Worm (Caenorhabditis elegans) whole organism, L1 larva: ENCODE data around the gene F56D5.3.

Experiments
- C04F5.9 ChIP-seq: sonication (generic microtip); optimal IDR thresholded peaks from 2 replicates; lab custom pipeline; 2016; ENCODE audit warnings: missing genetic modification characterization, missing compliant biosample characterization
- C34B4.2 ChIP-seq: sonication (generic microtip); optimal IDR thresholded peaks from 2 replicates; lab custom pipeline; 2017; ENCODE audit warnings: mild to moderate bottlenecking, missing genetic modification characterization, missing compliant biosample characterization
- Y116A8C.19 ChIP-seq: sonication (generic microtip); optimal IDR thresholded peaks from 2 replicates; lab custom pipeline; 2016; ENCODE audit warnings: missing compliant biosample characterization, missing genetic modification characterization, borderline replicate concordance
- aha-1 ChIP-seq: fragments of 150-350 bp; optimal IDR thresholded peaks from 2 replicates; lab custom pipeline; 2014; ENCODE audit warnings: missing biosample characterization, missing genetic modification characterization
- blmp-1 ChIP-seq: fragments of 150-350 bp; optimal IDR thresholded peaks from 2 replicates; lab custom pipeline; 2014; ENCODE audit warnings: missing biosample characterization, missing genetic modification characterization
- ceh-82 ChIP-seq, 3 experiments: fragments of 150-350 bp in 1 of 3; sonication (generic microtip) in 2 of 3; optimal IDR thresholded peaks; 2 replicates each; lab custom pipeline; 2014 to 2017; ENCODE audit warnings: missing biosample characterization in 3 of 3, missing genetic modification characterization in 3 of 3
- ces-1 ChIP-seq: fragments of 150-350 bp; optimal IDR thresholded peaks from 2 replicates; lab custom pipeline; 2014; ENCODE audit warnings: missing biosample characterization, missing genetic modification reagents, missing genetic modification characterization
- dsc-1 ChIP-seq: sonication (generic microtip); optimal IDR thresholded peaks from 2 replicates; lab custom pipeline; 2016; ENCODE audit warnings: mild to moderate bottlenecking, missing genetic modification characterization, missing compliant biosample characterization
- egl-27 ChIP-seq, 2 experiments: fragments of 150-350 bp in 1 of 2; sonication (generic microtip); optimal IDR thresholded peaks; 3 replicates each; lab custom pipeline; 2017 to 2018; ENCODE audit warnings: missing biosample characterization in 2 of 2, missing genetic modification characterization in 2 of 2, missing genetic modification reagents in 2 of 2
- elt-2 ChIP-seq: sonication (generic microtip); optimal IDR thresholded peaks from 2 replicates; lab custom pipeline; 2016; ENCODE audit warnings: missing genetic modification characterization, mild to moderate bottlenecking, inconsistent platforms, missing compliant biosample characterization, missing genetic modification reagents
- elt-3 ChIP-seq, 6 experiments: fragments of 150-350 bp in 1 of 6; sonication (generic microtip); optimal IDR thresholded peaks; 2 replicates each; lab custom pipeline; 2017 to 2018; ENCODE audit warnings: missing biosample characterization in 6 of 6, missing genetic modification characterization in 6 of 6, inconsistent platforms in 1 of 6
- ets-5 ChIP-seq: fragments of 200-800 bp; sonication (Bioruptor generic); IDR thresholded peaks from 2 replicates; pipeline ENCODE4 v1.3.6; 2022; ENCODE audit warnings: missing genetic modification characterization, missing compliant biosample characterization
- fkh-4 ChIP-seq: sonication (generic microtip); optimal IDR thresholded peaks from 2 replicates; lab custom pipeline; 2016; ENCODE audit warnings: missing compliant biosample characterization, missing genetic modification characterization, borderline replicate concordance
- fkh-8 ChIP-seq: sonication (generic microtip); optimal IDR thresholded peaks from 2 replicates; lab custom pipeline; 2016; ENCODE audit warnings: mild to moderate bottlenecking, missing genetic modification characterization, missing compliant biosample characterization
- fos-1 ChIP-seq: fragments of 150-350 bp; optimal IDR thresholded peaks from 2 replicates; lab custom pipeline; 2014; ENCODE audit warnings: missing biosample characterization, missing genetic modification characterization
- hlh-17 ChIP-seq: fragments of 200-800 bp; sonication (Bioruptor generic); optimal IDR thresholded peaks from 2 replicates; lab custom pipeline; 2018; ENCODE audit warnings: missing genetic modification characterization, mild to moderate bottlenecking, missing compliant biosample characterization, moderate library complexity, borderline replicate concordance
- hpl-2 ChIP-seq: fragments of 150-350 bp; optimal IDR thresholded peaks from 2 replicates; lab custom pipeline; 2014; ENCODE audit warnings: missing biosample characterization, missing genetic modification reagents, missing genetic modification characterization
- irx-1 ChIP-seq: sonication (generic microtip); optimal IDR thresholded peaks from 2 replicates; lab custom pipeline; 2016; ENCODE audit warnings: missing genetic modification characterization, missing compliant biosample characterization
- isw-1 ChIP-seq: fragments of 200-800 bp; sonication (Bioruptor generic); IDR thresholded peaks from 2 replicates; pipeline ENCODE4 v1.3.6; 2022; ENCODE audit warnings: missing genetic modification characterization, missing compliant biosample characterization
- lin-14 ChIP-seq: fragments of 200-800 bp; sonication (Bioruptor generic); optimal IDR thresholded peaks from 2 replicates; lab custom pipeline; 2018; ENCODE audit warnings: mild to moderate bottlenecking, missing genetic modification characterization, moderate library complexity, missing compliant biosample characterization
- lin-15B ChIP-seq: fragments of 150-350 bp; sonication (generic microtip); optimal IDR thresholded peaks from 3 replicates; lab custom pipeline; 2014; ENCODE audit warnings: missing biosample characterization, missing genetic modification characterization
- lin-35 ChIP-seq, 2 experiments: fragments of 150-350 bp; optimal IDR thresholded peaks; 2 replicates each; lab custom pipeline; 2014; ENCODE audit warnings: missing biosample characterization in 2 of 2, missing genetic modification characterization in 2 of 2, missing genetic modification reagents in 2 of 2
- lin-39 ChIP-seq: fragments of 150-350 bp; optimal IDR thresholded peaks from 2 replicates; lab custom pipeline; 2014; ENCODE audit warnings: missing biosample characterization, missing genetic modification reagents, missing genetic modification characterization
- lsy-2 ChIP-seq, 2 experiments: fragments of 150-350 bp; optimal IDR thresholded peaks; 2 replicates each; lab custom pipeline; 2014; ENCODE audit warnings: missing biosample characterization in 2 of 2, missing genetic modification characterization in 2 of 2
- mab-9 ChIP-seq: fragments of 200-800 bp; sonication (Bioruptor generic); IDR thresholded peaks from 2 replicates; pipeline ENCODE4 v1.3.6; 2022; ENCODE audit warnings: missing genetic modification reagents, missing genetic modification characterization, missing compliant biosample characterization
- mdl-1 ChIP-seq, 2 experiments: fragments of 150-350 bp; optimal IDR thresholded peaks; 2 replicates each; lab custom pipeline; 2014 to 2017; ENCODE audit warnings: missing biosample characterization in 2 of 2, missing genetic modification characterization in 2 of 2, inconsistent platforms in 1 of 2
- mef-2 ChIP-seq: fragments of 150-350 bp; optimal IDR thresholded peaks from 2 replicates; lab custom pipeline; 2014; ENCODE audit warnings: missing biosample characterization, missing genetic modification characterization
- mep-1 ChIP-seq: fragments of 150-350 bp; optimal IDR thresholded peaks from 2 replicates; lab custom pipeline; 2014; ENCODE audit warnings: missing biosample characterization, missing genetic modification characterization
- nhr-12 ChIP-seq: sonication (generic microtip); optimal IDR thresholded peaks from 2 replicates; lab custom pipeline; 2017; ENCODE audit warnings: missing biosample characterization, missing genetic modification characterization
- nhr-19 ChIP-seq: fragments of 200-800 bp; sonication (Bioruptor generic); conservative IDR thresholded peaks from 2 replicates; pipeline ENCODE4 v1.3.6; 2022; ENCODE audit warnings: missing genetic modification characterization, missing compliant biosample characterization
- nhr-28 ChIP-seq: fragments of 150-350 bp; optimal IDR thresholded peaks from 2 replicates; lab custom pipeline; 2014; ENCODE audit warnings: missing biosample characterization, missing genetic modification characterization
- nhr-71 ChIP-seq: sonication (generic microtip); optimal IDR thresholded peaks from 2 replicates; lab custom pipeline; 2016; ENCODE audit warnings: mild to moderate bottlenecking, missing genetic modification characterization, moderate library complexity, missing compliant biosample characterization
- nhr-77 ChIP-seq: fragments of 150-350 bp; optimal IDR thresholded peaks from 2 replicates; lab custom pipeline; 2014; ENCODE audit warnings: missing biosample characterization, missing genetic modification characterization
- nhr-84 ChIP-seq: sonication (generic microtip); optimal IDR thresholded peaks from 2 replicates; lab custom pipeline; 2017; ENCODE audit warnings: missing biosample characterization, missing genetic modification characterization
- pag-3 ChIP-seq: sonication (generic microtip); optimal IDR thresholded peaks from 2 replicates; lab custom pipeline; 2017; ENCODE audit warnings: missing genetic modification characterization, mild to moderate bottlenecking, missing compliant biosample characterization, antibody characterized with exemption, borderline replicate concordance; ENCODE audit not compliant: insufficient read depth
- pax-3 ChIP-seq: fragments of 200-800 bp; sonication (Bioruptor generic); optimal IDR thresholded peaks from 2 replicates; lab custom pipeline; 2018; ENCODE audit warnings: mild to moderate bottlenecking, missing genetic modification characterization, moderate library complexity, missing compliant biosample characterization
- pqm-1 ChIP-seq: sonication (generic microtip); optimal IDR thresholded peaks from 3 replicates; lab custom pipeline; 2017; ENCODE audit warnings: missing biosample characterization, missing genetic modification characterization
- rnt-1 ChIP-seq: sonication (generic microtip); optimal IDR thresholded peaks from 2 replicates; lab custom pipeline; 2016; ENCODE audit warnings: mild to moderate bottlenecking, missing genetic modification characterization, moderate library complexity, missing compliant biosample characterization
- snpc-4 ChIP-seq: fragments of 150-350 bp; optimal IDR thresholded peaks from 2 replicates; lab custom pipeline; 2014; ENCODE audit warnings: missing biosample characterization, missing genetic modification characterization
- snu-23 ChIP-seq: sonication (generic microtip); optimal IDR thresholded peaks from 2 replicates; lab custom pipeline; 2016; ENCODE audit warnings: missing genetic modification characterization, missing compliant biosample characterization
- sox-4 ChIP-seq: sonication (generic microtip); optimal IDR thresholded peaks from 2 replicates; lab custom pipeline; 2016; ENCODE audit warnings: missing genetic modification characterization, missing compliant biosample characterization
- swsn-7 ChIP-seq: sonication (generic microtip); optimal IDR thresholded peaks from 2 replicates; lab custom pipeline; 2016; ENCODE audit warnings: missing genetic modification characterization, missing compliant biosample characterization
- tbx-2 ChIP-seq: sonication (generic microtip); optimal IDR thresholded peaks from 2 replicates; lab custom pipeline; 2016; ENCODE audit warnings: missing genetic modification characterization, missing compliant biosample characterization
- unc-130 ChIP-seq: fragments of 150-350 bp; optimal IDR thresholded peaks from 2 replicates; lab custom pipeline; 2017; ENCODE audit warnings: missing biosample characterization, missing genetic modification characterization, inconsistent platforms
- unc-30 ChIP-seq: sonication (generic microtip); optimal IDR thresholded peaks from 2 replicates; lab custom pipeline; 2017; ENCODE audit warnings: missing biosample characterization, missing genetic modification characterization
- unc-86 ChIP-seq: sonication (generic microtip); optimal IDR thresholded peaks from 2 replicates; lab custom pipeline; 2016; ENCODE audit warnings: missing genetic modification characterization, missing compliant biosample characterization
- vab-15 ChIP-seq: sonication (generic microtip); optimal IDR thresholded peaks from 2 replicates; lab custom pipeline; 2017; ENCODE audit warnings: missing genotype, mild to moderate bottlenecking, missing genetic modification characterization, missing compliant biosample characterization
- xbp-1 ChIP-seq: sonication (generic microtip); optimal IDR thresholded peaks from 2 replicates; lab custom pipeline; 2016; ENCODE audit warnings: missing genetic modification characterization, missing compliant biosample characterization
- ztf-11 ChIP-seq, 2 experiments: sonication (generic microtip); optimal IDR thresholded peaks; 2 replicates each; lab custom pipeline; 2016 to 2017; ENCODE audit warnings: missing genetic modification characterization in 2 of 2, missing biosample characterization in 1 of 2, missing compliant biosample characterization in 1 of 2

F56D5.3 gene

ce11 chrIV:9443940-9444339, 46.6 kb downstream of the F56D5.3 start, which contains the start of gene F38E11.9:
Gene F38E11.9, minus strand, starts transcription at chrIV:9444040.
- TF ChIP-seq aha-1 (tag; lab: Kevin White, UChicago) (no peak), lin-15B (tag; lab: Kevin White, UChicago) (no peak), lin-39 (no peak), vab-15 (no peak), unc-130 (tag; lab: Kevin White, UChicago) (no peak), ceh-82 (tag; optimal IDR thresholded peaks at IDR 0.05; lab: Kevin White, UChicago) (no peak), lin-14 (GFP tag; lab: Kevin White, UChicago) (no peak)

ce11 chrIV:9444417-9445026, 47.1 kb downstream of the F56D5.3 start:
- TF ChIP-seq C34B4.2 (no peak), lin-35 (GFP tag; optimal IDR thresholded peaks at IDR 0.05; lab: Kevin White, UChicago) (peak; percentile 83 to 88), C04F5.9 (peak; percentile 61), snu-23 (GFP tag; lab: Kevin White, UChicago) (peak; percentile 97), dsc-1 (tag; lab: Kevin White, UChicago) (peak; percentile 95), lin-15B (tag; lab: Kevin White, UChicago) (peak; percentile 63), tbx-2 (peak; percentile 95), ztf-11 (tag; optimal IDR thresholded peaks at IDR 0.05; lab: Kevin White, UChicago) (peak in 1 of 2 experiments; percentile 89), irx-1 (tag; lab: Kevin White, UChicago) (peak; percentile 93), mab-9 (peak; percentile 88), egl-27 (tag; optimal IDR thresholded peaks at IDR 0.05; lab: Kevin White, UChicago) (peak; percentile 52 to 79), nhr-28 (tag; lab: Kevin White, UChicago) (no peak), elt-2 (peak; percentile 84), pag-3 (tag; lab: Kevin White, UChicago) (no peak), hlh-17 (GFP tag; lab: Kevin White, UChicago) (peak; percentile 57), ces-1 (GFP tag; lab: Kevin White, UChicago) (no peak), nhr-19 (peak; percentile 96), blmp-1 (tag; lab: Kevin White, UChicago) (peak; percentile 62), lsy-2 (tag; optimal IDR thresholded peaks at IDR 0.05; lab: Kevin White, UChicago) (peak; percentile 87 to 90), nhr-84 (tag; lab: Kevin White, UChicago) (no peak), pqm-1 (tag; lab: Kevin White, UChicago) (no peak), Y116A8C.19 (no peak), hpl-2 (GFP tag; lab: Kevin White, UChicago) (peak; percentile 88), fos-1 (peak; percentile 89), isw-1 (peak; percentile 84), elt-3 (tag; optimal IDR thresholded peaks at IDR 0.05; lab: Kevin White, UChicago) (peak in 4 of 6 experiments; percentile 41 to 80 (median 65)), mdl-1 (tag; optimal IDR thresholded peaks at IDR 0.05; lab: Kevin White, UChicago) (peak in 1 of 2 experiments; percentile 91), ets-5 (GFP tag; lab: Robert Waterston, UW) (no peak), nhr-77 (tag; lab: Kevin White, UChicago) (peak; percentile 96), sox-4 (peak; percentile 80), xbp-1 (tag; lab: Kevin White, UChicago) (peak; percentile 96), fkh-4 (tag; lab: Kevin White, UChicago) (peak; percentile 52), mep-1 (tag; lab: Kevin White, UChicago) (peak; percentile 90), rnt-1 (peak; percentile 94), swsn-7 (peak; percentile 96), fkh-8 (peak; percentile 94), mef-2 (peak; percentile 47), unc-30 (tag; lab: Kevin White, UChicago) (no peak), nhr-12 (tag; lab: Kevin White, UChicago) (no peak), ceh-82 (tag; optimal IDR thresholded peaks at IDR 0.05; lab: Kevin White, UChicago) (peak; percentile 74 to 87 (median 85)), unc-86 (tag; lab: Kevin White, UChicago) (peak; percentile 93), snpc-4 (peak; percentile 99), nhr-71 (tag; lab: Kevin White, UChicago) (peak; percentile 97), pax-3 (tag; lab: Kevin White, UChicago) (peak; percentile 85)
